Fruit fly (Drosophila melanogaster) whole organism, embryonic: ENCODE results near the gene yellow-g.

Experiments
- crol ChIP-seq: fragments of 200-800 bp; sonication (Bioruptor generic); IDR thresholded peaks from 2 replicates; pipeline ENCODE4 v1.3.6; 2022; ENCODE audit warnings: missing biosample characterization, missing genetic modification characterization
- phol ChIP-seq: fragments of 200-800 bp; sonication (Bioruptor generic); optimal IDR thresholded peaks from 3 replicates; lab custom pipeline; 2018; ENCODE audit warnings: missing biosample characterization, mild to moderate bottlenecking, missing genetic modification characterization, moderate library complexity

DNA sequence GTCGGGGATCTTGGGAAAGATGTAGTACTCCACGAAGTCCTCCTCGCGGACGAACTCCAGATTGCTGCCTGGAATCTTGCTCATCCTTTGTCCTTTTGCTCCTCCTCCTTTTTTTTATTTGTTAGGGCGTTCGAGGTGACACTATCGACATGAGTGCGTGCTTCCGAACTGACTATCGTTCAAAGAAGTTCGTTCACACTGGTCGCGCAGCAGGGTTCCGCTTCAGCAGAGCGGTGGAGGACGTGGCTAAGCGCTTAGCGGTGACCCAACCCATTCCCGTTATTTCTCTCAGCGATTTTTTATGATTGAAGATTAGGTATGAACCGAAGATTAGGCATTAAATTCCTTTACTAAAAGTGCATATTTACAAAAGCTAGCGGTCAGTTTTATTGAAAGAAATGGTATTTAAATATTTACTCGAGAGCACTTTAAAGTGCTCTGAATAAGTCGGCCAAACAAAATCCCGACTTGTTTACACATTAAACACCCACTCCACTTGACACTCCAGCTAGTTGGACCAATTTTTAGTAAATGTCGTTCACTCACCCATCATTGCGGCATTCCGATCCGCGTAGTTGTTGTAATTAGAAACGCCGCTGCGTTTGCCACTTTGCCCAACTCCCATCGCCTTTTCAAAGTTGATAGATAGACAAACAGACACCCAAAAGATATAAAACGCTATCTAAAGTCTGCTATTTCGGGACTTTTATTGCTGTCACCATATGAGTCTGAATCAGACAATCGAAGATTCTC, 6.7 kb downstream of the yellow-g start, which contains the start of the genes ecd and CG13806:
- TF ChIP-seq phol (peak; percentile 74), crol (no peak)
